Worm (Caenorhabditis elegans) whole organism, mixed stage, embryonic: Measurements from ENCODE around the gene F25D1.5.

ENCODE experiments used
- flh-1 ChIP-seq: fragments of 200-800 bp; sonication (Bioruptor generic); optimal IDR thresholded peaks from 2 replicates; lab custom pipeline; 2018; ENCODE audit warnings: mild to moderate bottlenecking, missing genetic modification characterization, moderate library complexity, missing compliant biosample characterization
- lin-13 ChIP-seq: fragments of 150-350 bp; optimal IDR thresholded peaks from 2 replicates; lab custom pipeline; 2014; ENCODE audit warnings: missing biosample characterization, missing genetic modification characterization
- lsy-2 ChIP-seq: fragments of 150-350 bp; optimal IDR thresholded peaks from 2 replicates; lab custom pipeline; 2014; ENCODE audit warnings: missing biosample characterization, missing genetic modification characterization
- mep-1 ChIP-seq: fragments of 150-350 bp; optimal IDR thresholded peaks from 2 replicates; lab custom pipeline; 2017; ENCODE audit warnings: missing biosample characterization, missing genetic modification reagents, missing genetic modification characterization, inconsistent platforms
- nhr-28 ChIP-seq: fragments of 150-350 bp; optimal IDR thresholded peaks from 2 replicates; lab custom pipeline; 2014; ENCODE audit warnings: missing biosample characterization, missing genetic modification characterization
- snpc-4 ChIP-seq: fragments of 150-350 bp; optimal IDR thresholded peaks from 2 replicates; lab custom pipeline; 2014; ENCODE audit warnings: missing biosample characterization, missing genetic modification characterization
- sptf-1 ChIP-seq: sonication (generic microtip); optimal IDR thresholded peaks from 2 replicates; lab custom pipeline; 2017; ENCODE audit warnings: mild to moderate bottlenecking, missing genetic modification characterization, moderate library complexity, missing compliant biosample characterization
- unc-39 ChIP-seq: fragments of 150-350 bp; optimal IDR thresholded peaks from 2 replicates; lab custom pipeline; 2014; ENCODE audit warnings: missing biosample characterization, missing genetic modification characterization
- ztf-11 ChIP-seq: fragments of 150-350 bp; optimal IDR thresholded peaks from 2 replicates; lab custom pipeline; 2014; ENCODE audit warnings: missing biosample characterization, missing genetic modification characterization

- TF ChIP-seq ztf-11 (tag; lab: Kevin White, UChicago) (no peak), snpc-4 (no peak), lin-13 (no peak), flh-1 (GFP tag; lab: Kevin White, UChicago) (no peak), sptf-1 (tag; lab: Kevin White, UChicago) (no peak), lsy-2 (tag; lab: Kevin White, UChicago) (no peak), nhr-28 (no peak), mep-1 (tag; lab: Kevin White, UChicago) (no peak), unc-39 (tag; lab: Kevin White, UChicago) (no peak)
These were observed 34.1 kb upstream of the F25D1.5 start for ce11 chrV:10580638-10581037.
